Worm (Caenorhabditis elegans) whole organism, L4 larva: ENCODE data around the gene T13F2.2.
A peak's percentile ranks its signal among the peaks of the same experiment; 100 is the strongest.

ENCODE experiments used
- F10B5.3 ChIP-seq: sonication (generic microtip); optimal IDR thresholded peaks from 2 replicates; lab custom pipeline; 2016; ENCODE audit warnings: mild to moderate bottlenecking, missing genetic modification characterization, missing compliant biosample characterization
- F44E2.7 ChIP-seq: fragments of 200-800 bp; sonication (Bioruptor generic); IDR thresholded peaks from 2 replicates; pipeline ENCODE4 v2.1.2; 2022; ENCODE audit warnings: missing genetic modification characterization, missing compliant biosample characterization
- T20F7.1 ChIP-seq: fragments of 200-800 bp; sonication (Bioruptor generic); optimal IDR thresholded peaks from 2 replicates; lab custom pipeline; 2018; ENCODE audit warnings: mild to moderate bottlenecking, missing genetic modification characterization, missing compliant biosample characterization
- Y5F2A.4 ChIP-seq: fragments of 200-800 bp; sonication (Bioruptor generic); optimal IDR thresholded peaks from 2 replicates; lab custom pipeline; 2018; ENCODE audit warnings: mild to moderate bottlenecking, missing genetic modification characterization, missing compliant biosample characterization
- aha-1 ChIP-seq: fragments of 150-350 bp; peaks from one replicate; lab custom pipeline; 2014; ENCODE audit warnings: missing biosample characterization, missing genetic modification characterization
- aly-2 ChIP-seq: sonication (generic microtip); optimal IDR thresholded peaks from 2 replicates; lab custom pipeline; 2018; ENCODE audit warnings: missing biosample characterization, missing genetic modification characterization
- arid-1 ChIP-seq: fragments of 200-800 bp; sonication (Bioruptor generic); conservative IDR thresholded peaks from 2 replicates; pipeline ENCODE4 v1.3.6; 2022; ENCODE audit warnings: missing genetic modification reagents, missing genetic modification characterization, missing compliant biosample characterization
- ceh-28 ChIP-seq: fragments of 150-350 bp; optimal IDR thresholded peaks from 2 replicates; lab custom pipeline; 2014; ENCODE audit warnings: missing biosample characterization, missing genetic modification reagents, missing genetic modification characterization
- daf-12 ChIP-seq: fragments of 150-350 bp; optimal IDR thresholded peaks from 2 replicates; lab custom pipeline; 2014; ENCODE audit warnings: missing biosample characterization, missing genetic modification reagents, missing genetic modification characterization
- daf-16 ChIP-seq, 3 experiments: sonication (generic microtip); optimal IDR thresholded peaks; 2 replicates each; lab custom pipeline; 2016 to 2017; ENCODE audit warnings: missing genetic modification characterization in 3 of 3, missing genetic modification reagents in 3 of 3, mild to moderate bottlenecking in 2 of 3, missing compliant biosample characterization in 2 of 3, missing biosample characterization in 1 of 3, moderate library complexity in 1 of 3
- dmd-6 ChIP-seq: fragments of 200-800 bp; sonication (Bioruptor generic); IDR thresholded peaks from 2 replicates; pipeline ENCODE4 v1.3.6; 2022; ENCODE audit warnings: missing genetic modification reagents, missing genetic modification characterization, missing compliant biosample characterization
- dmd-8 ChIP-seq: fragments of 200-800 bp; sonication (Bioruptor generic); IDR thresholded peaks from 2 replicates; pipeline ENCODE4 v1.3.6; 2022; ENCODE audit warnings: missing genetic modification characterization, missing compliant biosample characterization
- dve-1 ChIP-seq: sonication (generic microtip); optimal IDR thresholded peaks from 2 replicates; lab custom pipeline; 2017; ENCODE audit warnings: antibody characterized with exemption, mild to moderate bottlenecking, missing genetic modification characterization, missing compliant biosample characterization; ENCODE audit not compliant: insufficient read depth
- egl-43 ChIP-seq: fragments of 200-800 bp; sonication (Bioruptor generic); IDR thresholded peaks from 2 replicates; pipeline ENCODE4 v1.3.6; 2022; ENCODE audit warnings: missing genetic modification reagents, missing genetic modification characterization, missing compliant biosample characterization
- fkh-10 ChIP-seq: fragments of 150-350 bp; optimal IDR thresholded peaks from 2 replicates; lab custom pipeline; 2014; ENCODE audit warnings: missing biosample characterization, missing genetic modification reagents, missing genetic modification characterization
- gei-8 ChIP-seq: fragments of 200-800 bp; sonication (Bioruptor generic); optimal IDR thresholded peaks from 2 replicates; lab custom pipeline; 2018; ENCODE audit warnings: mild to moderate bottlenecking, missing genetic modification characterization, missing compliant biosample characterization
- hif-1 ChIP-seq, 2 experiments: sonication (generic microtip); optimal IDR thresholded peaks; 2 replicates each; lab custom pipeline; 2016 to 2017; ENCODE audit warnings: missing compliant biosample characterization in 2 of 2, missing genetic modification characterization in 2 of 2, missing genetic modification reagents in 2 of 2, missing genotype in 2 of 2, mild to moderate bottlenecking in 1 of 2
- hlh-11 ChIP-seq: fragments of 200-800 bp; sonication (Bioruptor generic); optimal IDR thresholded peaks from 2 replicates; lab custom pipeline; 2018; ENCODE audit warnings: mild to moderate bottlenecking, missing genetic modification characterization, missing compliant biosample characterization
- hlh-30 ChIP-seq: sonication (generic microtip); optimal IDR thresholded peaks from 2 replicates; lab custom pipeline; 2017; ENCODE audit warnings: antibody characterized with exemption, mild to moderate bottlenecking, missing genetic modification characterization, missing compliant biosample characterization; ENCODE audit not compliant: insufficient read depth
- hmg-1.1 ChIP-seq: fragments of 200-800 bp; sonication (Bioruptor generic); IDR thresholded peaks from 2 replicates; pipeline ENCODE4 v1.3.6; 2022; ENCODE audit warnings: missing genetic modification reagents, missing genetic modification characterization, missing compliant biosample characterization
- lin-1 ChIP-seq: fragments of 200-800 bp; sonication (Bioruptor generic); IDR thresholded peaks from 2 replicates; pipeline ENCODE4 v1.3.6; 2022; ENCODE audit warnings: missing genetic modification reagents, missing genetic modification characterization, missing compliant biosample characterization
- lin-15B ChIP-seq: fragments of 150-350 bp; sonication (generic microtip); optimal IDR thresholded peaks from 3 replicates; lab custom pipeline; 2014; ENCODE audit warnings: missing biosample characterization, missing genetic modification characterization
- madf-5 ChIP-seq, 2 experiments: fragments of 200-800 bp; sonication (Bioruptor generic); IDR thresholded peaks; 2 replicates each; pipeline ENCODE4 v1.3.6; 2022; ENCODE audit warnings: missing compliant biosample characterization in 2 of 2, missing genetic modification characterization in 2 of 2
- madf-9 ChIP-seq: fragments of 200-800 bp; sonication (Bioruptor generic); conservative IDR thresholded peaks from 2 replicates; pipeline ENCODE4 v1.3.6; 2022; ENCODE audit warnings: missing genetic modification reagents, missing genetic modification characterization, missing compliant biosample characterization
- mdl-1 ChIP-seq, 2 experiments: fragments of 150-350 bp in 1 of 2; sonication (generic microtip) in 1 of 2; optimal IDR thresholded peaks; 2 replicates each; lab custom pipeline; 2014 to 2017; ENCODE audit warnings: missing biosample characterization in 2 of 2, missing genetic modification characterization in 2 of 2
- mxl-2 ChIP-seq: fragments of 200-800 bp; sonication (Bioruptor generic); conservative IDR thresholded peaks from 2 replicates; pipeline ENCODE4 v1.3.6; 2022; ENCODE audit warnings: missing genetic modification reagents, missing genetic modification characterization, missing compliant biosample characterization
- nhr-25 ChIP-seq: sonication (generic microtip); optimal IDR thresholded peaks from 2 replicates; lab custom pipeline; 2017; ENCODE audit warnings: missing genetic modification characterization, mild to moderate bottlenecking, missing compliant biosample characterization, antibody characterized with exemption, moderate library complexity, borderline replicate concordance; ENCODE audit not compliant: insufficient read depth
- nhr-28 ChIP-seq: fragments of 150-350 bp; optimal IDR thresholded peaks from 2 replicates; lab custom pipeline; 2014; ENCODE audit warnings: missing biosample characterization, missing genetic modification characterization
- nhr-48 ChIP-seq: sonication (generic microtip); optimal IDR thresholded peaks from 2 replicates; lab custom pipeline; 2016; ENCODE audit warnings: mild to moderate bottlenecking, missing genetic modification characterization, missing compliant biosample characterization
- php-3 ChIP-seq: fragments of 200-800 bp; sonication (Bioruptor generic); IDR thresholded peaks from 2 replicates; pipeline ENCODE4 v1.3.6; 2022; ENCODE audit warnings: missing genetic modification reagents, missing genetic modification characterization, missing compliant biosample characterization
- pqm-1 ChIP-seq: sonication (generic microtip); optimal IDR thresholded peaks from 2 replicates; lab custom pipeline; 2017; ENCODE audit warnings: missing biosample characterization, missing genetic modification characterization
- skn-1 ChIP-seq: fragments of 150-350 bp; optimal IDR thresholded peaks from 2 replicates; lab custom pipeline; 2014; ENCODE audit warnings: missing biosample characterization, missing genetic modification characterization
- snpc-4 ChIP-seq: fragments of 150-350 bp; optimal IDR thresholded peaks from 2 replicates; lab custom pipeline; 2014; ENCODE audit warnings: missing biosample characterization, missing genetic modification characterization
- unc-130 ChIP-seq: sonication (generic microtip); optimal IDR thresholded peaks from 2 replicates; lab custom pipeline; 2016; ENCODE audit warnings: missing genetic modification reagents, missing genetic modification characterization, missing compliant biosample characterization
- unc-39 ChIP-seq: sonication (generic microtip); optimal IDR thresholded peaks from 2 replicates; lab custom pipeline; 2017; ENCODE audit warnings: missing biosample characterization, missing genetic modification characterization
- vab-7 ChIP-seq: fragments of 200-800 bp; sonication (Bioruptor generic); IDR thresholded peaks from 2 replicates; pipeline ENCODE4 v1.3.6; 2022; ENCODE audit warnings: missing genetic modification reagents, missing genetic modification characterization, missing compliant biosample characterization
- ztf-11 ChIP-seq: fragments of 150-350 bp; optimal IDR thresholded peaks from 2 replicates; lab custom pipeline; 2014; ENCODE audit warnings: missing biosample characterization, missing genetic modification characterization

The T13F2.2 gene

DNA sequence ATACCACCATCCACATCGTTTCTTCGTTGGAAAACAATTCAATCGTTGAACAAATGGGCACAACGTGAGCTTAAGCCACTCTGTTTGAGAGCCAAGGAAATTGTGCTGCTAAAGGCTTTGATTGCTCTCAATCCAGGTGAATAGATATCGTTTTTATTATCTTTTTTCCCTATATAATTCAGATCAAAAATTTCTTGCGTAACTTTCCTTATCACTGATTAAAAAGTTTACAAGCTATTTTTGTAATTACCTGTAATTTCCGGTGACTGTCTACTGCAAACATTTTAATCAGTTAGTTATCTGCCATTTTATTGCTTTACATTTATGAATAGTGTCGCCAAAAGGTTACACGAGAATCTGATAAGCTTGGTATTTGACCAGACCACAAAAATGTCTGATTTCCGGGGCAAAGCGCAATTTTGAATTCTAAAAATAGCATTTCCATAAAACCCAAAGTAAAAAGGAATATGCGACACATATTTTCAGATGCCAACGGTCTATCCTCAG, 34.4 kb downstream of the T13F2.2 start:
- TF ChIP-seq daf-16 (GFP tag; optimal IDR thresholded peaks at IDR 0.05; lab: Kevin White, UChicago), result no peak
- peak; percentile 39 for TF ChIP-seq daf-16 (tag; optimal IDR thresholded peaks at IDR 0.05; lab: Kevin White, UChicago)
- TF ChIP-seq aha-1 (tag; lab: Kevin White, UChicago), result peak; percentile 89
- no peak for TF ChIP-seq gei-8
- no peak for TF ChIP-seq egl-43 (GFP tag; lab: Robert Waterston, UW)
- no peak for TF ChIP-seq daf-12
- peak; percentile 31 for TF ChIP-seq nhr-28
- peak; percentile 40 for TF ChIP-seq pqm-1
- TF ChIP-seq dve-1, result peak; percentile 59
- peak; percentile 48 for TF ChIP-seq hlh-11
- TF ChIP-seq lin-1, result peak; percentile 75; the same call in 1 of the 2 replicates
- TF ChIP-seq snpc-4 (tag; lab: Kevin White, UChicago), result no peak
- peak; percentile 38; the same call in 1 of the 2 replicates for TF ChIP-seq dmd-6 (GFP tag; lab: Robert Waterston, UW)
- TF ChIP-seq vab-7 (GFP tag; lab: Robert Waterston, UW), result no peak
- no peak for TF ChIP-seq aly-2
- peak in 1 of 2 experiments; percentile 31 for TF ChIP-seq mdl-1 (tag; optimal IDR thresholded peaks at IDR 0.05; lab: Kevin White, UChicago)
- peak; percentile 91 for TF ChIP-seq php-3 (GFP tag; lab: Robert Waterston, UW)

DNA sequence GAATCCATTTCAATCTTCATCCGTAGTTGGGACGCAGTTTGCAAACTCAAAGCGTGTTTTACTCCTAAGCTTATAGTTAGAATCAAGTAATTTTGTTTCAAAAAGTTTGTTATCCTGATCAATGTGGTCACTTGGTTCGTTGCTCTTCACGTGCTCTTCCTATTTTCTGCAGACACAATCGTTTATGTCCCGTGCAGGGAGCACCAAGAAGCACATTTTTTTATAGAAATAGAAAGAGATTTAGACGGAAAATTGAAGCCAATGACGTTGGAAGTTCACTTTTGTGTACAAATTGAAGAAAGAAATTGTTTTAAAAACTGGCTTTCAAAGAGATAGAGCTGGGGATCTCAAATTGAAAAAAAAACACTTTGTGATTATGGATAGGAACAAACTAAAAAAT, 35.4 kb downstream of the T13F2.2 start:
- no peak for TF ChIP-seq ztf-11 (tag; lab: Kevin White, UChicago)
- no peak for TF ChIP-seq ceh-28 (tag; lab: Kevin White, UChicago)
- no peak for TF ChIP-seq unc-39 (tag; lab: Kevin White, UChicago)
- TF ChIP-seq F10B5.3 (tag; lab: Kevin White, UChicago), result no peak
- no peak for TF ChIP-seq lin-15B (tag; lab: Kevin White, UChicago)
- TF ChIP-seq skn-1 (tag; lab: Kevin White, UChicago), result no peak
- peak; percentile 19 for TF ChIP-seq dve-1
- TF ChIP-seq madf-9 (GFP tag; lab: Robert Waterston, UW), result no peak
- TF ChIP-seq nhr-25 (tag; lab: Kevin White, UChicago), result no peak
- TF ChIP-seq nhr-48, result no peak
- no peak for TF ChIP-seq madf-5 (GFP tag; IDR thresholded peaks at IDR 0.05; lab: Robert Waterston, UW)
- no peak for TF ChIP-seq fkh-10 (GFP tag; lab: Kevin White, UChicago)
- peak; percentile 21 for TF ChIP-seq hlh-11
- TF ChIP-seq hlh-30 (tag; lab: Kevin White, UChicago), result peak; percentile 67
- TF ChIP-seq aha-1 (tag; lab: Kevin White, UChicago), result peak; percentile 46
- no peak for TF ChIP-seq unc-130
- TF ChIP-seq hif-1 (tag; optimal IDR thresholded peaks at IDR 0.05; lab: Kevin White, UChicago), result no peak
- TF ChIP-seq T20F7.1 (GFP tag; lab: Kevin White, UChicago), result peak; percentile 19
- TF ChIP-seq, all 104 proteins: peak for 5

DNA sequence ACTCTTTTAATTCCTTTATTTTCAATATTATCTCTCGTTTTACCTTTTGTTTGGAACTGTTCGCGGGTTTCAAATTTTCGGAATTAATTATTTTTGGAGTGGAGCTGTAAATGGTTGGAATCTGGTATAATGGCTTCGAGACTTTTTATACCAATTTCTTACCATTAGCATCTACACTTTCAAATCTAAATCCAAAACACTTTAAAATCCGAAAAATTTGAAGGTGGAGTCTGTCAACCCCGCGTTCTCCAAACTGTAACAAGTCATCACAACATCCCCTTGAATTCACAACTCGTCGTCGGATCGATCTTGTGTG, 39.8 kb downstream of the T13F2.2 start, which contains the start of gene nhr-97:
Gene nhr-97, plus strand, starts transcription at position 217 of the 316 bp plus-strand sequence.
- TF ChIP-seq dmd-8 (GFP tag; lab: Robert Waterston, UW), result no peak
- TF ChIP-seq lin-15B (tag; lab: Kevin White, UChicago), result no peak
- TF ChIP-seq Y5F2A.4, result no peak
- TF ChIP-seq arid-1 (GFP tag; lab: Robert Waterston, UW), result no peak
- no peak for TF ChIP-seq hmg-1.1
- TF ChIP-seq F44E2.7 (GFP tag; lab: Robert Waterston, UW), result no peak
- TF ChIP-seq nhr-28, result no peak
- no peak for TF ChIP-seq skn-1 (tag; lab: Kevin White, UChicago)
- no peak for TF ChIP-seq mxl-2
